Fruit fly (Drosophila melanogaster) whole organism, embryonic: ENCODE data around the gene Cka.
A peak's percentile ranks its signal among the peaks of the same experiment; 100 is the strongest.

ENCODE experiments used
- Abd-B ChIP-seq: fragments of 200-800 bp; sonication (Bioruptor generic); optimal IDR thresholded peaks from 2 replicates; lab custom pipeline; 2018; ENCODE audit warnings: missing biosample characterization, mild to moderate bottlenecking, missing genetic modification characterization, moderate library complexity
- Aef1 ChIP-seq: fragments of 200-800 bp; sonication (Bioruptor generic); IDR thresholded peaks from 3 replicates; pipeline ENCODE4 v1.3.6; 2022; ENCODE audit warnings: missing biosample characterization, missing genetic modification characterization
- Bdp1 ChIP-seq: fragments of 200-800 bp; sonication (Bioruptor generic); optimal IDR thresholded peaks from 3 replicates; lab custom pipeline; 2016; ENCODE audit warnings: missing biosample characterization, missing genetic modification characterization
- CG11247 ChIP-seq: fragments of 200-800 bp; sonication (Bioruptor generic); IDR thresholded peaks from 2 replicates; pipeline ENCODE4 v1.3.6; 2022; ENCODE audit warnings: missing biosample characterization, missing genetic modification characterization
- CG11398 ChIP-seq: fragments of 200-800 bp; sonication (Bioruptor generic); optimal IDR thresholded peaks from 2 replicates; lab custom pipeline; 2016; ENCODE audit warnings: missing biosample characterization, missing genetic modification characterization
- CG11560 ChIP-seq: fragments of 200-800 bp; sonication (Bioruptor generic); IDR thresholded peaks from 3 replicates; pipeline ENCODE4 v1.3.6; 2022; ENCODE audit warnings: missing biosample characterization, missing genetic modification characterization
- CG12104 ChIP-seq: fragments of 200-800 bp; sonication (Bioruptor generic); optimal IDR thresholded peaks from 3 replicates; lab custom pipeline; 2016; ENCODE audit warnings: missing biosample characterization, missing genetic modification characterization
- CG12155 ChIP-seq: fragments of 200-800 bp; sonication (Bioruptor generic); optimal IDR thresholded peaks from 3 replicates; lab custom pipeline; 2016; ENCODE audit warnings: missing biosample characterization, missing genetic modification characterization
- CG12299 ChIP-seq: fragments of 200-800 bp; sonication (Bioruptor generic); optimal IDR thresholded peaks from 2 replicates; lab custom pipeline; 2018; ENCODE audit warnings: missing biosample characterization, mild to moderate bottlenecking, missing genetic modification characterization
- CG1233 ChIP-seq: fragments of 200-800 bp; sonication (Bioruptor generic); optimal IDR thresholded peaks from 4 replicates; lab custom pipeline; 2018; ENCODE audit warnings: missing biosample characterization, mild to moderate bottlenecking, missing genetic modification characterization
- CG13287 ChIP-seq: fragments of 200-800 bp; sonication (Bioruptor generic); IDR thresholded peaks from 2 replicates; pipeline ENCODE4 v1.3.6; 2022; ENCODE audit warnings: missing biosample characterization, missing genetic modification characterization; ENCODE audit not compliant: partially characterized antibody
- CG14667 ChIP-seq: fragments of 200-800 bp; sonication (Bioruptor generic); IDR thresholded peaks from 2 replicates; pipeline ENCODE4 v1.3.6; 2022; ENCODE audit warnings: missing biosample characterization, missing genetic modification characterization
- CG14860 ChIP-seq: fragments of 200-800 bp; sonication (Bioruptor generic); IDR thresholded peaks from 3 replicates; pipeline ENCODE4 v1.3.6; 2022; ENCODE audit warnings: missing biosample characterization, missing genetic modification characterization; ENCODE audit not compliant: partially characterized antibody
- CG15514 ChIP-seq: fragments of 200-800 bp; sonication (Bioruptor generic); optimal IDR thresholded peaks from 3 replicates; lab custom pipeline; 2017; ENCODE audit warnings: missing biosample characterization, missing genetic modification characterization, mild to moderate bottlenecking, moderate library complexity, missing genetic modification reagents
- CG16863 ChIP-seq: fragments of 200-800 bp; sonication (Bioruptor generic); optimal IDR thresholded peaks from 3 replicates; lab custom pipeline; 2016; ENCODE audit warnings: missing biosample characterization, missing genetic modification characterization
- CG18011 ChIP-seq: fragments of 200-800 bp; sonication (Bioruptor generic); optimal IDR thresholded peaks from 2 replicates; lab custom pipeline; 2017; ENCODE audit warnings: missing biosample characterization, missing genetic modification characterization, mild to moderate bottlenecking, moderate library complexity, missing genotype
- CG31224 ChIP-seq: fragments of 200-800 bp; sonication (Bioruptor generic); IDR thresholded peaks from 2 replicates; pipeline ENCODE4 v1.3.6; 2022; ENCODE audit warnings: missing biosample characterization, missing genetic modification characterization
- CG32767 ChIP-seq: fragments of 200-800 bp; sonication (Bioruptor generic); IDR thresholded peaks from 2 replicates; pipeline ENCODE4 v1.3.6; 2022; ENCODE audit warnings: missing biosample characterization, missing genetic modification characterization
- CG3281 ChIP-seq: fragments of 200-800 bp; sonication (Bioruptor generic); optimal IDR thresholded peaks from 3 replicates; lab custom pipeline; 2017; ENCODE audit warnings: missing biosample characterization, mild to moderate bottlenecking, missing genetic modification characterization
- CG3407 ChIP-seq: fragments of 200-800 bp; sonication (Bioruptor generic); optimal IDR thresholded peaks from 2 replicates; lab custom pipeline; 2018; ENCODE audit warnings: missing biosample characterization, mild to moderate bottlenecking, missing genetic modification characterization
- CG4854 ChIP-seq: fragments of 200-800 bp; sonication (Bioruptor generic); optimal IDR thresholded peaks from 2 replicates; lab custom pipeline; 2016; ENCODE audit warnings: missing biosample characterization, missing genetic modification characterization, inconsistent platforms
- CG5180 ChIP-seq: fragments of 200-800 bp; sonication (Bioruptor generic); optimal IDR thresholded peaks from 3 replicates; lab custom pipeline; 2017; ENCODE audit warnings: missing biosample characterization, missing genetic modification characterization, mild to moderate bottlenecking, moderate library complexity, missing genetic modification reagents
- CG6272 ChIP-seq: fragments of 200-800 bp; sonication (Bioruptor generic); IDR thresholded peaks from 2 replicates; pipeline ENCODE4 v1.3.6; 2022; ENCODE audit warnings: missing biosample characterization, missing genetic modification characterization
- CG8290 ChIP-seq, 3 experiments: fragments of 200-800 bp; sonication (Bioruptor generic); optimal IDR thresholded peaks; 2 replicates each; lab custom pipeline; 2016 to 2019; ENCODE audit warnings: missing biosample characterization in 3 of 3, missing genetic modification characterization in 3 of 3, mild to moderate bottlenecking in 2 of 3, moderate library complexity in 1 of 3
- CG9797 ChIP-seq: fragments of 200-800 bp; sonication (Bioruptor generic); optimal IDR thresholded peaks from 3 replicates; lab custom pipeline; 2018; ENCODE audit warnings: missing biosample characterization, mild to moderate bottlenecking, missing genetic modification characterization
- CoRest ChIP-seq: fragments of 200-800 bp; sonication (Bioruptor generic); optimal IDR thresholded peaks from 3 replicates; lab custom pipeline; 2018; ENCODE audit warnings: missing biosample characterization, mild to moderate bottlenecking, missing genetic modification characterization, moderate library complexity
- ERR ChIP-seq: fragments of 200-800 bp; sonication (Bioruptor generic); optimal IDR thresholded peaks from 2 replicates; lab custom pipeline; 2016; ENCODE audit warnings: missing biosample characterization, missing genetic modification characterization
- HLH54F ChIP-seq: fragments of 200-800 bp; sonication (Bioruptor generic); optimal IDR thresholded peaks from 3 replicates; lab custom pipeline; 2016; ENCODE audit warnings: missing biosample characterization, missing genetic modification characterization
- Jarid2 ChIP-seq: fragments of 200-800 bp; sonication (Bioruptor generic); optimal IDR thresholded peaks from 3 replicates; lab custom pipeline; 2017; ENCODE audit warnings: mild to moderate bottlenecking, missing biosample characterization, missing genetic modification reagents, missing genetic modification characterization
- Lhr ChIP-seq: fragments of 200-800 bp; sonication (Bioruptor generic); optimal IDR thresholded peaks from 3 replicates; lab custom pipeline; 2017; ENCODE audit warnings: mild to moderate bottlenecking, missing biosample characterization, missing genetic modification reagents, missing genetic modification characterization
- MESR4 ChIP-seq: fragments of 200-800 bp; sonication (Bioruptor generic); optimal IDR thresholded peaks from 2 replicates; lab custom pipeline; 2018; ENCODE audit warnings: missing biosample characterization, mild to moderate bottlenecking, missing genetic modification characterization, moderate library complexity
- MTF-1 ChIP-seq: fragments of 200-800 bp; sonication (Bioruptor generic); optimal IDR thresholded peaks from 2 replicates; lab custom pipeline; 2018; ENCODE audit warnings: missing biosample characterization, mild to moderate bottlenecking, missing genetic modification characterization, borderline replicate concordance
- Med ChIP-seq: fragments of 200-800 bp; sonication (Bioruptor generic); peaks from one replicate; lab custom pipeline; 2016; ENCODE audit warnings: missing biosample characterization, missing genetic modification characterization, mild to moderate bottlenecking, inconsistent platforms, moderate library complexity
- PHDP ChIP-seq: fragments of 200-800 bp; sonication (Bioruptor generic); optimal IDR thresholded peaks from 3 replicates; lab custom pipeline; 2018; ENCODE audit warnings: missing biosample characterization, mild to moderate bottlenecking, missing genetic modification characterization, moderate library complexity
- ato ChIP-seq: fragments of 200-800 bp; sonication (Bioruptor generic); IDR thresholded peaks from 2 replicates; pipeline ENCODE4 v1.3.6; 2022; ENCODE audit warnings: missing biosample characterization, missing genetic modification characterization; ENCODE audit not compliant: partially characterized antibody
- bsh ChIP-seq, 2 experiments: fragments of 200-800 bp; sonication (Bioruptor generic); optimal IDR thresholded peaks; 2 replicates each; lab custom pipeline; 2017 to 2018; ENCODE audit warnings: mild to moderate bottlenecking in 2 of 2, missing biosample characterization in 2 of 2, missing genetic modification characterization in 2 of 2, moderate library complexity in 1 of 2
- cwo ChIP-seq: fragments of 200-800 bp; sonication (Bioruptor generic); optimal IDR thresholded peaks from 3 replicates; lab custom pipeline; 2017; ENCODE audit warnings: missing biosample characterization, missing genetic modification characterization, mild to moderate bottlenecking, moderate library complexity, missing genetic modification reagents
- gfzf ChIP-seq: fragments of 200-800 bp; sonication (Bioruptor generic); optimal IDR thresholded peaks from 2 replicates; lab custom pipeline; 2016; ENCODE audit warnings: missing biosample characterization, mild to moderate bottlenecking, missing genetic modification characterization, moderate library complexity
- insv ChIP-seq, 2 experiments: fragments of 200-800 bp; sonication (Bioruptor generic); optimal IDR thresholded peaks; 3 replicates each; lab custom pipeline; 2016 to 2018; ENCODE audit warnings: missing biosample characterization in 2 of 2, missing genetic modification characterization in 2 of 2
- jigr1 ChIP-seq: fragments of 200-800 bp; sonication (Bioruptor generic); IDR thresholded peaks from 3 replicates; pipeline ENCODE4 v1.3.6; 2022; ENCODE audit warnings: missing biosample characterization, missing genetic modification characterization
- knrl ChIP-seq: fragments of 200-800 bp; sonication (Bioruptor generic); IDR thresholded peaks from 3 replicates; pipeline ENCODE4 v1.3.6; 2022; ENCODE audit warnings: missing biosample characterization, missing genetic modification characterization; ENCODE audit not compliant: partially characterized antibody
- lmd ChIP-seq: fragments of 200-800 bp; sonication (Bioruptor generic); IDR thresholded peaks from 2 replicates; pipeline ENCODE4 v1.3.6; 2022; ENCODE audit warnings: missing biosample characterization, missing genetic modification characterization
- lola ChIP-seq, 3 experiments: fragments of >200 bp in 2 of 3; fragments of 200-800 bp in 1 of 3; sonication (Bioruptor generic) in 1 of 3; optimal IDR thresholded peaks; 2 replicates each; lab custom pipeline; 2017 to 2019; ENCODE audit warnings: missing biosample characterization in 3 of 3, missing genetic modification characterization in 3 of 3, mild to moderate bottlenecking in 1 of 3, moderate library complexity in 1 of 3
- pfk ChIP-seq: fragments of 200-800 bp; sonication (Bioruptor generic); optimal IDR thresholded peaks from 2 replicates; lab custom pipeline; 2018; ENCODE audit warnings: missing biosample characterization, mild to moderate bottlenecking, missing genetic modification characterization, moderate library complexity
- shn ChIP-seq: fragments of 200-800 bp; sonication (Bioruptor generic); optimal IDR thresholded peaks from 3 replicates; lab custom pipeline; 2016; ENCODE audit warnings: missing biosample characterization, missing genetic modification characterization
- sisA ChIP-seq: fragments of 200-800 bp; sonication (Bioruptor generic); IDR thresholded peaks from 2 replicates; pipeline ENCODE4 v1.3.6; 2022; ENCODE audit warnings: missing biosample characterization, missing genetic modification characterization
- twi ChIP-seq: fragments of 200-800 bp; optimal IDR thresholded peaks from 2 replicates; lab custom pipeline; 2019; ENCODE audit warnings: missing biosample characterization, mild to moderate bottlenecking, missing genetic modification characterization, moderate library complexity
- yki ChIP-seq: fragments of >200 bp; optimal IDR thresholded peaks from 3 replicates; lab custom pipeline; 2018

Gene Cka

DNA sequence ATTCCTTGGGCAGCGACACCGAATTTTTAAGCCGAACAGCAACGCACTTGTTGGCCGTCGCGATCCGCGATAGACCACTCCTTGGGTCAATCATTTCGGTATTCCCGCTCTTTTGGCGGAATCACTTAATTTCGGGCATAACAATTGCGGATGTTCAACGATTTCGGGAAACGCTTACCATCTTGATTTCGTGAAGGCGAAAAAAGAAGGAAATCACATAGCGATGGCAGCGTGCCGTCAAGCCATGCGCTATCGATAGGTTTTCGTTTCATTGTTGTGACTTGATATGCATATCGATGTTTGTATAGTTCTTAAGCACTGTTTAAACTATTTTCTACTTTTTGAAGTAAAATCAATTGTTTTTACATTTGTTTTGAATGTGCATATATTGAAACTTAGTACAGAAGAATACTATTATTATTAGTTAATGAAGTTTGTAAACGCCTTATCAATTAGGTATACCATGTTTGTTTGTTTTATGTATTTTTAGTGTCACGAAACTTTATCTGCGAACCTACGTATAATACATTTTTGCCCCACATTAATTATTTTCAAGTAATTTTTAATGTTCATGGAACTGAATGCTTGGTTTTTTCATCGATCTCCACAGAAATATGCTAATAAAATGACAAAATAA, 12.2 kb downstream of the Cka start, which contains the start of gene RpL36A (continued):
- TF ChIP-seq CoRest (peak; percentile 55), CG12299 (peak; percentile 50), CG15514 (GFP tag; lab: Kevin White, UChicago) (peak; percentile 52), ato (GFP tag; lab: Robert Waterston, UW) (peak; percentile 91), shn (GFP tag; lab: Kevin White, UChicago) (peak; percentile 46), CG3281 (peak; percentile 68), CG5180 (GFP tag; lab: Kevin White, UChicago) (no peak), CG6272 (peak; percentile 15; the same call in 1 of the 2 replicates), CG16863 (GFP tag; lab: Kevin White, UChicago) (no peak), CG12104 (GFP tag; lab: Kevin White, UChicago) (peak; percentile 57), lmd (GFP tag; lab: Robert Waterston, UW) (peak; percentile 43; the same call in 1 of the 2 replicates), Lhr (GFP tag; lab: Kevin White, UChicago) (peak; percentile 16), CG1233 (GFP tag; lab: Kevin White, UChicago) (peak; percentile 4), CG14667 (GFP tag; lab: Robert Waterston, UW) (no peak), knrl (GFP tag; lab: Robert Waterston, UW) (peak; percentile 94), ERR (GFP tag; lab: Kevin White, UChicago) (peak; percentile 37), CG13287 (peak; percentile 78), CG9797 (peak; percentile 3), CG3407 (GFP tag; lab: Kevin White, UChicago) (peak; percentile 34), lola (GFP tag; optimal IDR thresholded peaks at IDR 0.05; lab: Kevin White, UChicago) (no peak), Jarid2 (no peak), Bdp1 (GFP tag; lab: Kevin White, UChicago) (peak; percentile 41), CG11247 (GFP tag; lab: Robert Waterston, UW) (peak; percentile 66), CG12155 (no peak), CG11560 (no peak), pfk (GFP tag; lab: Kevin White, UChicago) (peak; percentile 61), Abd-B (GFP tag; lab: Kevin White, UChicago) (no peak), CG14860 (peak; percentile 81), gfzf (GFP tag; lab: Kevin White, UChicago) (no peak), cwo (GFP tag; lab: Kevin White, UChicago) (no peak), jigr1 (no peak), bsh (GFP tag; optimal IDR thresholded peaks at IDR 0.05; lab: Kevin White, UChicago) (peak; percentile 29 to 55), CG11398 (GFP tag; lab: Kevin White, UChicago) (peak; percentile 52), MTF-1 (GFP tag; lab: Kevin White, UChicago) (peak; percentile 56), PHDP (tag; lab: Kevin White, UChicago) (peak; percentile 72), HLH54F (peak; percentile 31), CG8290 (GFP tag; optimal IDR thresholded peaks at IDR 0.05; lab: Kevin White, UChicago) (no peak), CG8290 (tag; optimal IDR thresholded peaks at IDR 0.05; lab: Kevin White, UChicago) (no peak), CG18011 (peak; percentile 45), MESR4 (GFP tag; lab: Kevin White, UChicago) (peak; percentile 100), CG4854 (GFP tag; lab: Kevin White, UChicago) (no peak), sisA (GFP tag; lab: Robert Waterston, UW) (no peak), insv (GFP tag; optimal IDR thresholded peaks at IDR 0.05; lab: Kevin White, UChicago) (peak in 1 of 2 experiments; percentile 54), CG32767 (no peak), yki (lab: Kevin White, UChicago) (no peak), CG31224 (GFP tag; lab: Robert Waterston, UW) (peak; percentile 20; the same call in 1 of the 2 replicates), Med (GFP tag; lab: Kevin White, UChicago) (peak; percentile 94), Aef1 (GFP tag; lab: Robert Waterston, UW) (0 out of 3 replicates have a peak, but pooled peaks have one; percentile 25), twi (tag; lab: Kevin White, UChicago) (peak; percentile 4)
